Fruit fly (Drosophila melanogaster) whole organism, wandering third instar larva: ENCODE data around the gene CG14627.

Source experiments
- Abd-B ChIP-seq: fragments of >200 bp; optimal IDR thresholded peaks from 2 replicates; lab custom pipeline; 2017; ENCODE audit warnings: missing biosample characterization, missing genetic modification characterization
- CG9705 ChIP-seq: fragments of 200-800 bp; sonication (Bioruptor generic); optimal IDR thresholded peaks from 2 replicates; lab custom pipeline; 2018; ENCODE audit warnings: missing biosample characterization, mild to moderate bottlenecking, missing genetic modification characterization
- CrebA ChIP-seq: fragments of 200-800 bp; sonication (Bioruptor generic); optimal IDR thresholded peaks from 2 replicates; lab custom pipeline; 2016; ENCODE audit warnings: missing biosample characterization, mild to moderate bottlenecking, missing genetic modification characterization, borderline replicate concordance
- Dfd ChIP-seq: fragments of >200 bp; optimal IDR thresholded peaks from 2 replicates; lab custom pipeline; 2017; ENCODE audit warnings: missing biosample characterization, missing genetic modification characterization
- Dif ChIP-seq: fragments of 200-275, 200-300 bp; sonication (Bioruptor generic); optimal IDR thresholded peaks from 2 replicates; lab custom pipeline; 2018; ENCODE audit warnings: missing biosample characterization, missing genetic modification characterization; ENCODE audit not compliant: partially characterized antibody
- GATAd ChIP-seq: sonication (Bioruptor generic); optimal IDR thresholded peaks from 2 replicates; lab custom pipeline; 2016; ENCODE audit warnings: missing biosample characterization, missing genetic modification characterization
- HLH106 ChIP-seq: fragments of 200-800 bp; optimal IDR thresholded peaks from 3 replicates; lab custom pipeline; 2019; ENCODE audit warnings: missing biosample characterization, mild to moderate bottlenecking, missing genetic modification characterization, moderate library complexity
- Hnf4 ChIP-seq: fragments of 200-800 bp; sonication (Bioruptor generic); optimal IDR thresholded peaks from 2 replicates; lab custom pipeline; 2016; ENCODE audit warnings: missing biosample characterization, mild to moderate bottlenecking, missing genetic modification characterization
- Hr78 ChIP-seq: fragments of >200 bp; optimal IDR thresholded peaks from 2 replicates; lab custom pipeline; 2017; ENCODE audit warnings: missing biosample characterization, missing genetic modification characterization
- Hr83 ChIP-seq: fragments of 200-300 bp; sonication (Bioruptor generic); optimal IDR thresholded peaks from 2 replicates; lab custom pipeline; 2016; ENCODE audit warnings: missing biosample characterization, mild to moderate bottlenecking, missing genetic modification characterization, moderate library complexity; ENCODE audit not compliant: poor library complexity, severe bottlenecking
- Jra ChIP-seq: sonication (Bioruptor generic); optimal IDR thresholded peaks from 2 replicates; lab custom pipeline; 2016; ENCODE audit warnings: missing biosample characterization, missing genetic modification characterization
- Mio ChIP-seq: sonication (Bioruptor generic); optimal IDR thresholded peaks from 2 replicates; lab custom pipeline; 2016; ENCODE audit warnings: missing biosample characterization, missing genetic modification characterization
- Myc ChIP-seq: fragments of >200 bp; optimal IDR thresholded peaks from 2 replicates; lab custom pipeline; 2017
- N ChIP-seq: fragments of >200 bp; optimal IDR thresholded peaks from 2 replicates; lab custom pipeline; 2018; ENCODE audit warnings: missing biosample characterization, missing external identifiers, missing genetic modification characterization
- OdsH ChIP-seq: fragments of 200-800 bp; sonication (Bioruptor generic); optimal IDR thresholded peaks from 2 replicates; lab custom pipeline; 2016; ENCODE audit warnings: missing biosample characterization, mild to moderate bottlenecking, missing genetic modification characterization
- Rel ChIP-seq, 2 experiments: fragments of 200-800 bp; sonication (Bioruptor generic) in 1 of 2; optimal IDR thresholded peaks; 2 replicates in 1 of 2; 3 replicates in 1 of 2; lab custom pipeline; 2016 to 2019; ENCODE audit warnings: mild to moderate bottlenecking in 2 of 2, missing biosample characterization in 2 of 2, missing genetic modification characterization in 2 of 2, moderate library complexity in 1 of 2
- Vsx2 ChIP-seq: fragments of 200-300, 225-300 bp; sonication (Bioruptor generic); optimal IDR thresholded peaks from 2 replicates; lab custom pipeline; 2018; ENCODE audit warnings: missing biosample characterization, missing genetic modification characterization; ENCODE audit not compliant: partially characterized antibody
- br ChIP-seq: fragments of 200-800 bp; sonication (Bioruptor generic); optimal IDR thresholded peaks from 2 replicates; lab custom pipeline; 2016; ENCODE audit warnings: missing biosample characterization, missing genetic modification characterization
- brk ChIP-seq: fragments of 200-800 bp; sonication (Bioruptor generic); optimal IDR thresholded peaks from 2 replicates; lab custom pipeline; 2016; ENCODE audit warnings: missing biosample characterization, mild to moderate bottlenecking, missing genetic modification characterization
- dl ChIP-seq, 2 experiments: fragments of 175-275, 200-275 bp in 1 of 2; fragments of 200-275 bp in 1 of 2; sonication (Bioruptor generic); optimal IDR thresholded peaks; lab custom pipeline; 2018; ENCODE audit warnings: mild to moderate bottlenecking in 2 of 2, missing biosample characterization in 2 of 2, missing genetic modification characterization in 2 of 2, moderate library complexity in 2 of 2; ENCODE audit not compliant: partially characterized antibody in 2 of 2, insufficient read depth in 1 of 2
- dmrt93B ChIP-seq: fragments of 200-800 bp; sonication (Bioruptor generic); optimal IDR thresholded peaks from 2 replicates; lab custom pipeline; 2018; ENCODE audit warnings: missing biosample characterization, mild to moderate bottlenecking, missing genetic modification characterization
- dsf ChIP-seq: sonication (Bioruptor generic); optimal IDR thresholded peaks from 2 replicates; lab custom pipeline; 2016; ENCODE audit warnings: missing biosample characterization, missing genetic modification characterization, borderline replicate concordance
- ey ChIP-seq: fragments of 200-800 bp; sonication (Bioruptor generic); optimal IDR thresholded peaks from 2 replicates; lab custom pipeline; 2016; ENCODE audit warnings: missing biosample characterization, missing genetic modification characterization
- fru ChIP-seq: fragments of 200-800 bp; sonication (Bioruptor generic); optimal IDR thresholded peaks from 3 replicates; lab custom pipeline; 2016; ENCODE audit warnings: missing biosample characterization, mild to moderate bottlenecking, missing genetic modification characterization
- h ChIP-seq: fragments of 200-800 bp; sonication (Bioruptor generic); optimal IDR thresholded peaks from 3 replicates; lab custom pipeline; 2016; ENCODE audit warnings: missing biosample characterization, mild to moderate bottlenecking, missing genetic modification characterization
- jim ChIP-seq: fragments of 175-275, 200-325 bp; sonication (Bioruptor generic); optimal IDR thresholded peaks from 2 replicates; lab custom pipeline; 2016; ENCODE audit warnings: missing biosample characterization, mild to moderate bottlenecking, missing genetic modification characterization
- pan ChIP-seq: fragments of >200 bp; optimal IDR thresholded peaks from 2 replicates; lab custom pipeline; 2017
- rgr ChIP-seq: fragments of 200-800 bp; sonication (Bioruptor generic); optimal IDR thresholded peaks from 3 replicates; lab custom pipeline; 2016; ENCODE audit warnings: missing biosample characterization, mild to moderate bottlenecking, missing genetic modification characterization
- sage ChIP-seq: fragments of 200-800 bp; sonication (Bioruptor generic); optimal IDR thresholded peaks from 2 replicates; lab custom pipeline; 2016; ENCODE audit warnings: missing biosample characterization, mild to moderate bottlenecking, missing genetic modification characterization
- tai ChIP-seq: sonication (Bioruptor generic); optimal IDR thresholded peaks from 2 replicates; lab custom pipeline; 2016; ENCODE audit warnings: missing biosample characterization, missing genetic modification characterization
- usp ChIP-seq: fragments of >200 bp; optimal IDR thresholded peaks from 2 replicates; lab custom pipeline; 2017; ENCODE audit warnings: missing biosample characterization, missing genetic modification characterization
- woc ChIP-seq: sonication (Bioruptor generic); optimal IDR thresholded peaks from 2 replicates; lab custom pipeline; 2016; ENCODE audit warnings: missing biosample characterization, mild to moderate bottlenecking, missing genetic modification characterization

CG14627 gene

DNA sequence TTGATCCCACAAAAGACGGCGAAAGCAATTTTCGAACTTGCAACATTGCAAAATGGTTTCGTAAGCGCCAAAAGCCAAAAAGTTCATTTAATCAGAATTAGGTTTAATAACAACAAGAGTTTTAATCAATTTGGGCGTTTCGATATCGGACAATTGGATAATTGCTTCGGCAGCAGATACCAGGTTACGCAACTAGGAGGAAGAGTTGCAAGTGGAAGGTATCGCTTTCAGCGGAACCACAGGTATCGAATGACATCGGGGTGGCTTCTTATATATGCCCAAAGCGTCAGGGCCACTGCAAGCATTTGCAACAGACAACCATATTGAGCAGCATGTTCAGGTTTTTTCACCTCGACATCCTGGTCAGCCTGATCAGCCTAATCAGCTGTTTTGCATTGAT, 25.0 kb downstream of the CG14627 start, which contains the start of gene CG14624:
TSS of gene CG14624 (plus strand) at position 301 of the 400 bp plus-strand sequence.
- TF ChIP-seq h (GFP tag; lab: Kevin White, UChicago) (no peak), HLH106 (no peak), OdsH (GFP tag; lab: Kevin White, UChicago) (no peak), dl (GFP tag; optimal IDR thresholded peaks at IDR 0.05; lab: Kevin White, UChicago; ENCODE audit: insufficient read depth in 1 of 2, partially characterized antibody in 2 of 2) (no peak), Hnf4 (GFP tag; lab: Kevin White, UChicago) (no peak), CG9705 (GFP tag; lab: Kevin White, UChicago) (no peak), ey (GFP tag; lab: Kevin White, UChicago) (no peak), rgr (GFP tag; lab: Kevin White, UChicago) (no peak), Dif (no peak), pan (lab: Kevin White, UChicago) (no peak), Abd-B (GFP tag; lab: Kevin White, UChicago) (no peak), sage (GFP tag; lab: Kevin White, UChicago) (no peak), GATAd (GFP tag; lab: Kevin White, UChicago) (no peak), Hr83 (GFP tag; lab: Kevin White, UChicago) (no peak), Rel (GFP tag; optimal IDR thresholded peaks at IDR 0.05; lab: Kevin White, UChicago) (no peak), Rel (tag; optimal IDR thresholded peaks at IDR 0.05; lab: Kevin White, UChicago) (no peak), Myc (lab: Kevin White, UChicago) (no peak), tai (no peak), CrebA (GFP tag; lab: Kevin White, UChicago) (no peak), br (GFP tag; lab: Kevin White, UChicago) (no peak), fru (GFP tag; lab: Kevin White, UChicago) (no peak)
- TF ChIP-seq, all 38 proteins: peak for 0

dm6 chrX:1209251-1210020, 28.0 kb downstream of the CG14627 start, which contains the start of gene CG11382:
TSS of gene CG11382 (plus strand) at chrX:1209970.
- no peak for TF ChIP-seq Abd-B (GFP tag; lab: Kevin White, UChicago)
- peak; percentile 21 for TF ChIP-seq fru (GFP tag; lab: Kevin White, UChicago)
- TF ChIP-seq tai: no peak
- no peak for TF ChIP-seq h (GFP tag; lab: Kevin White, UChicago)
- TF ChIP-seq CrebA (GFP tag; lab: Kevin White, UChicago): no peak

dm6 chrX:1215000-1215399, 33.6 kb downstream of the CG14627 start, which contains the start of gene CG11398:
TSS of gene CG11398 (minus strand) at chrX:1215156.
- TF ChIP-seq usp (GFP tag; lab: Kevin White, UChicago): no peak
- TF ChIP-seq jim (GFP tag; lab: Kevin White, UChicago): no peak
- TF ChIP-seq Myc (lab: Kevin White, UChicago): no peak
- no peak for TF ChIP-seq Jra
- TF ChIP-seq Dif: no peak
- no peak for TF ChIP-seq dmrt93B (GFP tag; lab: Kevin White, UChicago)
- no peak for TF ChIP-seq Hr78 (GFP tag; lab: Kevin White, UChicago)
- no peak for TF ChIP-seq brk (GFP tag; lab: Kevin White, UChicago)
- no peak for TF ChIP-seq Dfd (GFP tag; lab: Kevin White, UChicago)

- TF ChIP-seq dl (GFP tag; optimal IDR thresholded peaks at IDR 0.05; lab: Kevin White, UChicago; ENCODE audit: insufficient read depth in 1 of 2, partially characterized antibody in 2 of 2) (no peak), br (GFP tag; lab: Kevin White, UChicago) (no peak), dsf (GFP tag; lab: Kevin White, UChicago) (no peak), Dfd (GFP tag; lab: Kevin White, UChicago) (no peak), jim (GFP tag; lab: Kevin White, UChicago) (no peak), Vsx2 (no peak), Mio (GFP tag; lab: Kevin White, UChicago) (no peak), rgr (GFP tag; lab: Kevin White, UChicago) (no peak), h (GFP tag; lab: Kevin White, UChicago) (no peak), Hr83 (GFP tag; lab: Kevin White, UChicago) (no peak), CG9705 (GFP tag; lab: Kevin White, UChicago) (no peak), sage (GFP tag; lab: Kevin White, UChicago) (no peak), N (no peak), CrebA (GFP tag; lab: Kevin White, UChicago) (no peak), woc (no peak), ey (GFP tag; lab: Kevin White, UChicago) (no peak)
These were observed 35.3 kb downstream of the CG14627 start for dm6 chrX:1216681-1217080.
